Worm (Caenorhabditis elegans) whole organism, midembryonic: Measurements from ENCODE around the gene lsy-2.

Experiments used
- T22C8.4 ChIP-seq: fragments of 200-800 bp; sonication (Bioruptor generic); IDR thresholded peaks from 2 replicates; pipeline ENCODE4 v1.3.6; 2022; ENCODE audit warnings: missing genetic modification characterization, missing compliant biosample characterization
- cog-1 ChIP-seq: sonication (generic microtip); optimal IDR thresholded peaks from 2 replicates; lab custom pipeline; 2016; ENCODE audit warnings: missing genetic modification characterization, missing compliant biosample characterization
- flt-1 ChIP-seq: fragments of 200-800 bp; sonication (Bioruptor generic); IDR thresholded peaks from 2 replicates; pipeline ENCODE4 v1.3.6; 2022; ENCODE audit warnings: missing genetic modification characterization, missing compliant biosample characterization
- klf-2 ChIP-seq: fragments of 200-800 bp; sonication (Bioruptor generic); conservative IDR thresholded peaks from 2 replicates; pipeline ENCODE4 v1.3.6; 2022; ENCODE audit warnings: missing genetic modification reagents, missing genetic modification characterization, missing compliant biosample characterization
- med-1 ChIP-seq: sonication (generic microtip); optimal IDR thresholded peaks from 2 replicates; lab custom pipeline; 2017; ENCODE audit warnings: missing genetic modification characterization, mild to moderate bottlenecking, missing compliant biosample characterization, antibody characterized with exemption, missing genetic modification reagents; ENCODE audit not compliant: insufficient read depth
- ref-1 ChIP-seq: fragments of 200-800 bp; sonication (Bioruptor generic); conservative IDR thresholded peaks from 2 replicates; pipeline ENCODE4 v1.3.6; 2022; ENCODE audit warnings: missing genetic modification reagents, missing genetic modification characterization, missing compliant biosample characterization
- tab-1 ChIP-seq: fragments of 200-800 bp; sonication (Bioruptor generic); IDR thresholded peaks from 2 replicates; pipeline ENCODE4 v1.3.6; 2022; ENCODE audit warnings: missing genetic modification characterization, missing compliant biosample characterization
- ztf-23 ChIP-seq: fragments of 200-800 bp; sonication (Bioruptor generic); IDR thresholded peaks from 2 replicates; pipeline ENCODE4 v1.3.6; 2022; ENCODE audit warnings: missing genetic modification reagents, missing genetic modification characterization, missing compliant biosample characterization
- ztf-29 ChIP-seq: fragments of 200-800 bp; sonication (Bioruptor generic); IDR thresholded peaks from 2 replicates; pipeline ENCODE4 v1.3.6; 2022; ENCODE audit warnings: missing genetic modification reagents, missing genetic modification characterization, missing compliant biosample characterization

- TF ChIP-seq T22C8.4: no peak
- TF ChIP-seq ref-1 (GFP tag; lab: Robert Waterston, UW): no peak
- TF ChIP-seq flt-1 (GFP tag; lab: Robert Waterston, UW): no peak
- no peak for TF ChIP-seq ztf-29
- TF ChIP-seq klf-2 (GFP tag; lab: Robert Waterston, UW): no peak
- no peak for TF ChIP-seq ztf-23
- no peak for TF ChIP-seq med-1 (GFP tag; lab: Kevin White, UChicago)
- no peak for TF ChIP-seq cog-1
- no peak for TF ChIP-seq tab-1 (GFP tag; lab: Robert Waterston, UW)
These were observed 31.5 kb downstream of the lsy-2 start, which contains the start of gene gpa-5 for ce11 chrX:2120961-2121360.
